Worm (Caenorhabditis elegans) whole organism, young adult: ENCODE measurements around the gene F59C12.3.
A peak's percentile ranks its signal among the peaks of the same experiment; 100 is the strongest.

Source experiments
- B0261.1 ChIP-seq: sonication (generic microtip); optimal IDR thresholded peaks from 2 replicates; lab custom pipeline; 2016; ENCODE audit warnings: mild to moderate bottlenecking, missing genetic modification characterization, moderate library complexity, missing compliant biosample characterization
- C06A6.2 ChIP-seq: fragments of 200-800 bp; sonication (Bioruptor generic); conservative IDR thresholded peaks from 2 replicates; pipeline ENCODE4 v1.3.6; 2022; ENCODE audit warnings: missing genetic modification characterization, missing compliant biosample characterization
- C17E4.6 ChIP-seq: fragments of 200-800 bp; sonication (Bioruptor generic); IDR thresholded peaks from 2 replicates; pipeline ENCODE4 v1.3.6; 2022; ENCODE audit warnings: missing genetic modification reagents, missing genetic modification characterization, missing compliant biosample characterization
- F23B12.7 ChIP-seq: sonication (generic microtip); optimal IDR thresholded peaks from 2 replicates; lab custom pipeline; 2017; ENCODE audit warnings: missing genetic modification characterization, mild to moderate bottlenecking, missing compliant biosample characterization, antibody characterized with exemption, moderate library complexity; ENCODE audit not compliant: insufficient read depth
- F33H1.4 ChIP-seq: fragments of 200-800 bp; sonication (Bioruptor generic); IDR thresholded peaks from 2 replicates; pipeline ENCODE4 v1.3.6; 2022; ENCODE audit warnings: missing genetic modification reagents, missing genetic modification characterization, missing compliant biosample characterization
- F52B5.7 ChIP-seq: sonication (generic microtip); optimal IDR thresholded peaks from 2 replicates; lab custom pipeline; 2016; ENCODE audit warnings: mild to moderate bottlenecking, missing genetic modification characterization, missing compliant biosample characterization
- K11D2.4 ChIP-seq: fragments of 200-800 bp; sonication (Bioruptor generic); IDR thresholded peaks from 2 replicates; pipeline ENCODE4 v1.3.6; 2022; ENCODE audit warnings: missing genetic modification reagents, missing genetic modification characterization, missing compliant biosample characterization
- K12H6.12 ChIP-seq: fragments of 200-800 bp; sonication (Bioruptor generic); optimal IDR thresholded peaks from 2 replicates; lab custom pipeline; 2018; ENCODE audit warnings: mild to moderate bottlenecking, missing genetic modification characterization, missing compliant biosample characterization
- Y53F4B.3 ChIP-seq: fragments of 200-800 bp; sonication (Bioruptor generic); IDR thresholded peaks from 2 replicates; pipeline ENCODE4 v1.3.6; 2022; ENCODE audit warnings: missing genetic modification reagents, missing genetic modification characterization, missing compliant biosample characterization
- Y56A3A.18 ChIP-seq: fragments of 200-800 bp; sonication (Bioruptor generic); IDR thresholded peaks from 2 replicates; pipeline ENCODE4 v1.3.6; 2022; ENCODE audit warnings: missing genetic modification reagents, missing genetic modification characterization, missing compliant biosample characterization
- ZK185.1 ChIP-seq: sonication (generic microtip); optimal IDR thresholded peaks from 2 replicates; lab custom pipeline; 2016; ENCODE audit warnings: mild to moderate bottlenecking, missing genetic modification characterization, missing compliant biosample characterization; ENCODE audit not compliant: poor library complexity, severe bottlenecking
- aptf-2 ChIP-seq: fragments of 200-800 bp; sonication (Bioruptor generic); conservative IDR thresholded peaks from 2 replicates; pipeline ENCODE4 v1.3.6; 2022; ENCODE audit warnings: missing genetic modification reagents, missing genetic modification characterization, missing compliant biosample characterization
- atf-7 ChIP-seq: sonication (generic microtip); optimal IDR thresholded peaks from 2 replicates; lab custom pipeline; 2017; ENCODE audit warnings: mild to moderate bottlenecking, missing genetic modification characterization, missing compliant biosample characterization
- athp-1 ChIP-seq: sonication (generic microtip); optimal IDR thresholded peaks from 2 replicates; lab custom pipeline; 2017; ENCODE audit warnings: mild to moderate bottlenecking, missing genetic modification characterization, missing compliant biosample characterization
- attf-3 ChIP-seq: fragments of 200-800 bp; sonication (Bioruptor generic); conservative IDR thresholded peaks from 2 replicates; pipeline ENCODE4 v1.3.6; 2022; ENCODE audit warnings: missing genetic modification reagents, missing genetic modification characterization, missing compliant biosample characterization
- attf-5 ChIP-seq: fragments of 200-800 bp; sonication (Bioruptor generic); optimal IDR thresholded peaks from 2 replicates; lab custom pipeline; 2018; ENCODE audit warnings: mild to moderate bottlenecking, missing genetic modification characterization, missing compliant biosample characterization
- bed-1 ChIP-seq: fragments of 200-800 bp; sonication (Bioruptor generic); IDR thresholded peaks from 2 replicates; pipeline ENCODE4 v1.3.6; 2022; ENCODE audit warnings: missing genetic modification reagents, missing genetic modification characterization, missing compliant biosample characterization
- ceh-40 ChIP-seq: fragments of 200-800 bp; sonication (Bioruptor generic); IDR thresholded peaks from 2 replicates; pipeline ENCODE4 v1.3.6; 2022; ENCODE audit warnings: missing genetic modification characterization, missing compliant biosample characterization
- chd-7 ChIP-seq: sonication (generic microtip); optimal IDR thresholded peaks from 2 replicates; lab custom pipeline; 2016; ENCODE audit warnings: mild to moderate bottlenecking, missing genetic modification characterization, moderate library complexity, missing compliant biosample characterization
- die-1 ChIP-seq: sonication (generic microtip); optimal IDR thresholded peaks from 2 replicates; lab custom pipeline; 2016; ENCODE audit warnings: missing genotype, mild to moderate bottlenecking, missing genetic modification characterization, missing compliant biosample characterization
- efl-1 ChIP-seq: fragments of 150-350 bp; optimal IDR thresholded peaks from 2 replicates; lab custom pipeline; 2014; ENCODE audit warnings: missing biosample characterization, missing genetic modification reagents, missing genetic modification characterization
- egl-44 ChIP-seq: fragments of 200-800 bp; sonication (Bioruptor generic); IDR thresholded peaks from 2 replicates; pipeline ENCODE4 v1.3.6; 2022; ENCODE audit warnings: missing genetic modification reagents, missing genetic modification characterization, missing compliant biosample characterization
- gei-17 ChIP-seq: fragments of 200-800 bp; sonication (Bioruptor generic); optimal IDR thresholded peaks from 2 replicates; lab custom pipeline; 2018; ENCODE audit warnings: mild to moderate bottlenecking, missing genetic modification characterization, missing compliant biosample characterization
- hsf-1 ChIP-seq: fragments of 200-800 bp; sonication (Bioruptor generic); IDR thresholded peaks from 2 replicates; pipeline ENCODE4 v1.3.6; 2022; ENCODE audit warnings: missing genetic modification reagents, missing genetic modification characterization, missing compliant biosample characterization
- let-607 ChIP-seq, 2 experiments: fragments of 200-800 bp in 1 of 2; sonication (Bioruptor generic) in 1 of 2; sonication (generic microtip) in 1 of 2; optimal IDR thresholded peaks; 2 replicates each; lab custom pipeline; 2016 to 2018; ENCODE audit warnings: mild to moderate bottlenecking in 2 of 2, missing compliant biosample characterization in 2 of 2, missing genetic modification characterization in 2 of 2, moderate library complexity in 2 of 2, missing genotype in 1 of 2
- lin-40 ChIP-seq: sonication (generic microtip); optimal IDR thresholded peaks from 2 replicates; lab custom pipeline; 2016; ENCODE audit warnings: missing genetic modification characterization, mild to moderate bottlenecking, missing compliant biosample characterization, missing genotype, missing genetic modification reagents
- lsl-1 ChIP-seq: fragments of 200-800 bp; sonication (Bioruptor generic); optimal IDR thresholded peaks from 2 replicates; lab custom pipeline; 2018; ENCODE audit warnings: mild to moderate bottlenecking, missing genetic modification characterization, moderate library complexity, missing compliant biosample characterization
- mes-4 ChIP-seq: sonication (generic microtip); optimal IDR thresholded peaks from 2 replicates; lab custom pipeline; 2016; ENCODE audit warnings: missing genotype, missing genetic modification characterization, missing compliant biosample characterization
- nhr-120 ChIP-seq: fragments of 200-800 bp; sonication (Bioruptor generic); IDR thresholded peaks from 2 replicates; pipeline ENCODE4 v1.3.6; 2022; ENCODE audit warnings: missing genetic modification characterization, missing compliant biosample characterization
- nhr-80 ChIP-seq: sonication (generic microtip); optimal IDR thresholded peaks from 2 replicates; lab custom pipeline; 2016; ENCODE audit warnings: missing genetic modification characterization, missing compliant biosample characterization
- nhr-90 ChIP-seq: sonication (generic microtip); optimal IDR thresholded peaks from 2 replicates; lab custom pipeline; 2016; ENCODE audit warnings: missing genotype, mild to moderate bottlenecking, missing genetic modification characterization, missing compliant biosample characterization
- rcor-1 ChIP-seq: fragments of 200-800 bp; sonication (Bioruptor generic); IDR thresholded peaks from 2 replicates; pipeline ENCODE4 v1.3.6; 2022; ENCODE audit warnings: missing genetic modification reagents, missing genetic modification characterization, missing compliant biosample characterization
- snpc-1.1 ChIP-seq: sonication (generic microtip); optimal IDR thresholded peaks from 2 replicates; lab custom pipeline; 2017; ENCODE audit warnings: missing genetic modification characterization, mild to moderate bottlenecking, missing compliant biosample characterization, antibody characterized with exemption, moderate library complexity, missing genotype, missing genetic modification reagents; ENCODE audit not compliant: insufficient read depth
- snpc-3.4 ChIP-seq: sonication (generic microtip); optimal IDR thresholded peaks from 2 replicates; lab custom pipeline; 2017; ENCODE audit warnings: missing genetic modification characterization, mild to moderate bottlenecking, missing compliant biosample characterization, antibody characterized with exemption, moderate library complexity, missing genotype, missing genetic modification reagents
- snpc-4 ChIP-seq, 5 experiments: fragments of 150-350 bp in 1 of 5; sonication (generic microtip) in 4 of 5; optimal IDR thresholded peaks; 2 replicates each; lab custom pipeline; 2014 to 2018; ENCODE audit warnings: missing genetic modification characterization in 5 of 5, missing biosample characterization in 3 of 5, antibody characterized with exemption in 2 of 5, mild to moderate bottlenecking in 2 of 5, missing compliant biosample characterization in 2 of 5, missing genotype in 2 of 5, moderate library complexity in 2 of 5, missing genetic modification reagents in 1 of 5
- sptf-2 ChIP-seq: fragments of 200-800 bp; sonication (Bioruptor generic); optimal IDR thresholded peaks from 2 replicates; lab custom pipeline; 2018; ENCODE audit warnings: mild to moderate bottlenecking, missing genetic modification characterization, missing compliant biosample characterization
- ztf-18 ChIP-seq: sonication (generic microtip); optimal IDR thresholded peaks from 2 replicates; lab custom pipeline; 2016; ENCODE audit warnings: missing genotype, mild to moderate bottlenecking, missing genetic modification characterization, missing compliant biosample characterization
- ztf-25 ChIP-seq: fragments of 200-800 bp; sonication (Bioruptor generic); IDR thresholded peaks from 2 replicates; pipeline ENCODE4 v1.3.6; 2022; ENCODE audit warnings: missing genetic modification reagents, missing genetic modification characterization, missing compliant biosample characterization
- ztf-28 ChIP-seq: fragments of 200-800 bp; sonication (Bioruptor generic); IDR thresholded peaks from 2 replicates; pipeline ENCODE4 v1.3.6; 2022; ENCODE audit warnings: missing genetic modification reagents, missing genetic modification characterization, missing compliant biosample characterization
- ztf-3 ChIP-seq: fragments of 200-800 bp; sonication (Bioruptor generic); optimal IDR thresholded peaks from 2 replicates; lab custom pipeline; 2018; ENCODE audit warnings: mild to moderate bottlenecking, missing genetic modification characterization, missing compliant biosample characterization
- ztf-6 ChIP-seq: fragments of 200-800 bp; sonication (Bioruptor generic); IDR thresholded peaks from 2 replicates; pipeline ENCODE4 v1.3.6; 2022; ENCODE audit warnings: missing genetic modification reagents, missing genetic modification characterization, missing compliant biosample characterization

The F59C12.3 gene

ce11 chrX:16614094-16614493 lies 4.8 kb upstream of the F59C12.3 start (continued):
- TF ChIP-seq C17E4.6 (GFP tag; lab: Robert Waterston, UW) (0 out of 2 replicates have a peak, but pooled peaks have one; percentile 7), ztf-28 (GFP tag; lab: Robert Waterston, UW) (no peak), atf-7 (no peak), chd-7 (no peak), snpc-4 (GFP tag; optimal IDR thresholded peaks at IDR 0.05; lab: Kevin White, UChicago) (no peak), snpc-4 (tag; optimal IDR thresholded peaks at IDR 0.05; lab: Kevin White, UChicago) (no peak), lsl-1 (GFP tag; lab: Kevin White, UChicago) (no peak), ztf-3 (no peak)
- TF ChIP-seq, all 124 proteins: peak for 4

ce11 chrX:16613266-16613665 lies 3.9 kb upstream of the F59C12.3 start, which contains the start of gene ain-1:
Gene ain-1 (plus strand): TSS chrX:16613451.
- TF ChIP-seq nhr-80 (tag; lab: Kevin White, UChicago) = peak; percentile 10
- no peak for TF ChIP-seq mes-4 (tag; lab: Kevin White, UChicago)

ce11 chrX:16612293-16612946 lies 3.1 kb upstream of the F59C12.3 start:
- no peak for TF ChIP-seq ztf-28 (GFP tag; lab: Robert Waterston, UW)
- peak; percentile 96 for TF ChIP-seq K12H6.12 (tag; lab: Kevin White, UChicago)
- TF ChIP-seq die-1 (tag; lab: Kevin White, UChicago) = peak; percentile 61
- TF ChIP-seq Y56A3A.18 (GFP tag; lab: Robert Waterston, UW) = peak; percentile 76
- TF ChIP-seq athp-1 (tag; lab: Kevin White, UChicago) = peak; percentile 90
- peak; percentile 82 for TF ChIP-seq gei-17
- TF ChIP-seq chd-7 = peak; percentile 98
- 0 out of 2 replicates have a peak, but pooled peaks have one; percentile 39 for TF ChIP-seq bed-1 (GFP tag; lab: Robert Waterston, UW)
- no peak for TF ChIP-seq ztf-25
- TF ChIP-seq F52B5.7 (tag; lab: Kevin White, UChicago) = peak; percentile 45
- TF ChIP-seq let-607 (tag; optimal IDR thresholded peaks at IDR 0.05; lab: Kevin White, UChicago) = peak; percentile 72 to 79
- TF ChIP-seq lin-40 (tag; lab: Kevin White, UChicago) = peak; percentile 97
- no peak for TF ChIP-seq F33H1.4 (GFP tag; lab: Robert Waterston, UW)
- peak; percentile 96 for TF ChIP-seq attf-5 (GFP tag; lab: Kevin White, UChicago)
- TF ChIP-seq aptf-2 = 0 out of 2 replicates have a peak, but pooled peaks have one; percentile 41
- TF ChIP-seq nhr-120 = no peak
- peak; percentile 91 for TF ChIP-seq ztf-3
- peak; percentile 70 for TF ChIP-seq ZK185.1 (tag; lab: Kevin White, UChicago)
- TF ChIP-seq ztf-18 (tag; lab: Kevin White, UChicago) = peak; percentile 61
- TF ChIP-seq ztf-6 (GFP tag; lab: Robert Waterston, UW) = 0 out of 2 replicates have a peak, but pooled peaks have one; percentile 53
- TF ChIP-seq rcor-1 (GFP tag; lab: Robert Waterston, UW) = peak; percentile 56
- TF ChIP-seq snpc-1.1 (tag; lab: Kevin White, UChicago) = peak; percentile 15
- peak; percentile 49 for TF ChIP-seq B0261.1 (tag; lab: Kevin White, UChicago)
- TF ChIP-seq attf-3 (GFP tag; lab: Robert Waterston, UW) = 0 out of 2 replicates have a peak, but pooled peaks have one; percentile 43
- TF ChIP-seq K11D2.4 (GFP tag; lab: Robert Waterston, UW) = peak; percentile 80
- TF ChIP-seq C17E4.6 (GFP tag; lab: Robert Waterston, UW) = no peak
- TF ChIP-seq sptf-2 (GFP tag; lab: Kevin White, UChicago) = peak; percentile 73
- TF ChIP-seq Y53F4B.3 (GFP tag; lab: Robert Waterston, UW) = no peak
- TF ChIP-seq C06A6.2 = peak; percentile 78
- TF ChIP-seq efl-1 (GFP tag; lab: Kevin White, UChicago) = no peak
- TF ChIP-seq egl-44 = peak; percentile 82
- no peak for TF ChIP-seq ceh-40 (GFP tag; lab: Robert Waterston, UW)
- peak; percentile 92 for TF ChIP-seq nhr-90
- TF ChIP-seq snpc-3.4 (tag; lab: Kevin White, UChicago) = no peak
- TF ChIP-seq F23B12.7 = peak; percentile 59
- 0 out of 2 replicates have a peak, but pooled peaks have one; percentile 45 for TF ChIP-seq hsf-1
- TF ChIP-seq snpc-4 (GFP tag; optimal IDR thresholded peaks at IDR 0.05; lab: Kevin White, UChicago) = peak; percentile 57
- TF ChIP-seq snpc-4 (tag; optimal IDR thresholded peaks at IDR 0.05; lab: Kevin White, UChicago) = peak; percentile 63 to 82 (median 78)
